Fruit fly (Drosophila melanogaster) whole organism, embryonic: ENCODE measurements around the gene Ae2.

Source experiments
- B-H1 ChIP-seq: fragments of 200-800 bp; sonication (Bioruptor generic); IDR thresholded peaks from 3 replicates; pipeline ENCODE4 v1.3.6; 2022; ENCODE audit warnings: missing biosample characterization, missing genetic modification characterization
- CG10979 ChIP-seq: fragments of 200-800 bp; sonication (Bioruptor generic); optimal IDR thresholded peaks from 2 replicates; lab custom pipeline; 2018; ENCODE audit warnings: missing biosample characterization, mild to moderate bottlenecking, missing genetic modification characterization, moderate library complexity
- CG11504 ChIP-seq: fragments of 200-800 bp; sonication (Bioruptor generic); optimal IDR thresholded peaks from 3 replicates; lab custom pipeline; 2019; ENCODE audit warnings: missing biosample characterization, mild to moderate bottlenecking, missing genetic modification characterization, moderate library complexity
- CG11723 ChIP-seq: fragments of 200-800 bp; sonication (Bioruptor generic); optimal IDR thresholded peaks from 2 replicates; lab custom pipeline; 2017; ENCODE audit warnings: missing biosample characterization, mild to moderate bottlenecking, missing genetic modification characterization
- CG17186 ChIP-seq: fragments of 200-800 bp; sonication (Bioruptor generic); optimal IDR thresholded peaks from 3 replicates; lab custom pipeline; 2017; ENCODE audit warnings: missing biosample characterization, missing genetic modification reagents, missing genetic modification characterization
- CG18619 ChIP-seq: fragments of 200-800 bp; sonication (Bioruptor generic); optimal IDR thresholded peaks from 3 replicates; lab custom pipeline; 2017; ENCODE audit warnings: missing biosample characterization, mild to moderate bottlenecking, missing genetic modification characterization
- CG4424 ChIP-seq: fragments of 200-800 bp; sonication (Bioruptor generic); optimal IDR thresholded peaks from 3 replicates; lab custom pipeline; 2016; ENCODE audit warnings: missing biosample characterization, missing genetic modification characterization
- CG7271 ChIP-seq: fragments of 200-800 bp; sonication (Bioruptor generic); optimal IDR thresholded peaks from 2 replicates; lab custom pipeline; 2018; ENCODE audit warnings: missing biosample characterization, mild to moderate bottlenecking, missing genetic modification characterization, moderate library complexity
- CG8388 ChIP-seq: fragments of 200-800 bp; sonication (Bioruptor generic); optimal IDR thresholded peaks from 2 replicates; lab custom pipeline; 2019; ENCODE audit warnings: missing biosample characterization, mild to moderate bottlenecking, missing genetic modification characterization, moderate library complexity
- CG8478 ChIP-seq: fragments of >200 bp; optimal IDR thresholded peaks from 2 replicates; lab custom pipeline; 2018
- Hand ChIP-seq: fragments of 200-800 bp; sonication (Bioruptor generic); optimal IDR thresholded peaks from 2 replicates; lab custom pipeline; 2017; ENCODE audit warnings: mild to moderate bottlenecking, missing biosample characterization, missing genetic modification reagents, missing genetic modification characterization
- Pdp1 ChIP-seq, 2 experiments: fragments of 200-800 bp; sonication (Bioruptor generic); optimal IDR thresholded peaks; 3 replicates each; lab custom pipeline; 2016; ENCODE audit warnings: missing biosample characterization in 2 of 2, missing genetic modification characterization in 2 of 2, mild to moderate bottlenecking in 1 of 2, moderate library complexity in 1 of 2
- ci ChIP-seq: fragments of 200-800 bp; sonication (Bioruptor generic); IDR thresholded peaks from 3 replicates; pipeline ENCODE4 v1.3.6; 2022; ENCODE audit warnings: missing biosample characterization, missing genetic modification characterization
- insv ChIP-seq, 2 experiments: fragments of 200-800 bp; sonication (Bioruptor generic); optimal IDR thresholded peaks; 3 replicates each; lab custom pipeline; 2016 to 2018; ENCODE audit warnings: missing biosample characterization in 2 of 2, missing genetic modification characterization in 2 of 2
- kah ChIP-seq: fragments of 200-800 bp; sonication (Bioruptor generic); optimal IDR thresholded peaks from 2 replicates; lab custom pipeline; 2018; ENCODE audit warnings: missing biosample characterization, mild to moderate bottlenecking, missing genetic modification characterization
- sob ChIP-seq: fragments of 200-800 bp; sonication (Bioruptor generic); IDR thresholded peaks from 2 replicates; pipeline ENCODE4 v1.3.6; 2022; ENCODE audit warnings: missing biosample characterization, missing genetic modification characterization
- vfl ChIP-seq: fragments of 200-800 bp; sonication (Bioruptor generic); optimal IDR thresholded peaks from 2 replicates; lab custom pipeline; 2016; ENCODE audit warnings: missing biosample characterization, missing genetic modification characterization

Ae2 gene

DNA sequence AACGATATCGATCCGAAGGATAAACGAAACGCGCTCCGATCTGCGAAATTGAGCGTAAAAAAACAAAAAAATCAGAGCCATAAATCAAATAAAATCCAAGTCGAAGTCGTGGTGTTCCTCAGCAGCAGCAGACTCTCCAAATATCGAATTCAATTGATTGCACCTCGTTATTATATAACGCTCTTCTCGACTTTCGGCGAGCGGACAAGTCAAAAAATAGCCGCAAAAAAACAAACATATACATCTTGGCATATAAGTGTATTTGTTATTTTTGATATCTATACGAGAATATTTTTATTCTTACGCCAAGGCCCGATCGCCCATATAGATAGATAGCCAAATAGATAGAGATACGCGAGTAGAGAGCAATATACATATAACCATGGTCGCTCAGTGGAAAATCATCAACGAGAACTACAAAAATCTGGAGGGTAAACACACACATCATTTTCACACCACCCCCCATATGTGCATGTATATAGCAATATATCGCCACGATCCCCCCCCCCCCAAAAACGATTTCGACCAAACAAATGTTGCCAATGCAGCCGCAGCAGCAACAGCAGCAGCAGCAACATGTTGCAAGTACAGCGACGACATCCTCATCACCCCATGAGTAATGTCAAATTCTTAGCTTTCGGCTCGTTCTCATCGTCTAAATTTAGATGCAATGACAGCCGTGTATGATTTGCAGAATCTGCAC, 66.4 kb downstream of the Ae2 start:
- TF ChIP-seq CG17186 (GFP tag; lab: Kevin White, UChicago): no peak
- no peak for TF ChIP-seq B-H1
- no peak for TF ChIP-seq CG18619 (GFP tag; lab: Kevin White, UChicago)
- TF ChIP-seq insv (GFP tag; optimal IDR thresholded peaks at IDR 0.05; lab: Kevin White, UChicago): no peak
- TF ChIP-seq kah (GFP tag; lab: Kevin White, UChicago): no peak
- TF ChIP-seq vfl: no peak
- TF ChIP-seq CG11504 (tag; lab: Kevin White, UChicago): peak; percentile 92
- TF ChIP-seq Hand: no peak
- TF ChIP-seq CG11723 (GFP tag; lab: Kevin White, UChicago): no peak
- TF ChIP-seq CG4424 (GFP tag; lab: Kevin White, UChicago): no peak
- no peak for TF ChIP-seq CG7271 (tag; lab: Kevin White, UChicago)
- TF ChIP-seq sob (GFP tag; lab: Robert Waterston, UW): no peak
- TF ChIP-seq Pdp1 (GFP tag; optimal IDR thresholded peaks at IDR 0.05; lab: Kevin White, UChicago): peak in 1 of 2 experiments; percentile 90

DNA sequence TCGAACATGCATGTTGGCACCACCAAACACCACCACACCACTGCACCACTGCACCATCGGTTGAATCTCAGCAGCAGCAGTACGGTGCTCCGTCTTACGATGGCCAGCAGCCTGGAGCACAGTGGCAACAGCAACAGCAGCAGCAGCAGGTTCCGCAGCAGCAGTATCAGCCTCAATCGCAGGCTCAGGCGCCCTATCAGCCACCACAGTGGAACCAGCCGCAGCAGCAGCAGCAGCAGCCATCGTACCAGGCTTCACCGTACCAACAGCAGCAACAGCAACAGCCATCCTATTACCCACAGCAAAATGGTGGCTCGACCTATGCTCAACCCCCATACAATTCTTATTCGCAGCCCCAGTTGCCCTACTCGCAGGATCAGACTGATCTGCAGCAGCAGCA, 68.8 kb downstream of the Ae2 start:
- TF ChIP-seq ci (GFP tag; lab: Robert Waterston, UW) (0 out of 3 replicates have a peak, but pooled peaks have one; percentile 9), CG8388 (GFP tag; lab: Kevin White, UChicago) (no peak), CG8478 (peak; percentile 57), CG10979 (no peak)
- TF ChIP-seq, all 482 proteins: peak for 2
